Fruit fly (Drosophila melanogaster) whole organism, embryonic: Measurements from ENCODE around the gene GstD11.

Experiments used
- CG3847 ChIP-seq: fragments of 200-800 bp; sonication (Bioruptor generic); IDR thresholded peaks from 2 replicates; pipeline ENCODE4 v1.3.6; 2022; ENCODE audit warnings: missing biosample characterization, missing genetic modification characterization
- CG4404 ChIP-seq: fragments of 200-800 bp; sonication (Bioruptor generic); IDR thresholded peaks from 2 replicates; pipeline ENCODE4 v1.3.6; 2022; ENCODE audit warnings: missing biosample characterization, missing genetic modification characterization
- Dll ChIP-seq: fragments of 200-800 bp; sonication (Bioruptor generic); IDR thresholded peaks from 4 replicates; pipeline ENCODE4 v1.3.6; 2022; ENCODE audit warnings: missing biosample characterization, missing genetic modification characterization; ENCODE audit not compliant: partially characterized antibody
- al ChIP-seq: fragments of 200-800 bp; sonication (Bioruptor generic); IDR thresholded peaks from 2 replicates; pipeline ENCODE4 v1.3.6; 2022; ENCODE audit warnings: missing biosample characterization, missing genetic modification characterization
- salm ChIP-seq: fragments of 200-800 bp; sonication (Bioruptor generic); optimal IDR thresholded peaks from 2 replicates; lab custom pipeline; 2018; ENCODE audit warnings: missing biosample characterization, mild to moderate bottlenecking, missing genetic modification characterization

DNA sequence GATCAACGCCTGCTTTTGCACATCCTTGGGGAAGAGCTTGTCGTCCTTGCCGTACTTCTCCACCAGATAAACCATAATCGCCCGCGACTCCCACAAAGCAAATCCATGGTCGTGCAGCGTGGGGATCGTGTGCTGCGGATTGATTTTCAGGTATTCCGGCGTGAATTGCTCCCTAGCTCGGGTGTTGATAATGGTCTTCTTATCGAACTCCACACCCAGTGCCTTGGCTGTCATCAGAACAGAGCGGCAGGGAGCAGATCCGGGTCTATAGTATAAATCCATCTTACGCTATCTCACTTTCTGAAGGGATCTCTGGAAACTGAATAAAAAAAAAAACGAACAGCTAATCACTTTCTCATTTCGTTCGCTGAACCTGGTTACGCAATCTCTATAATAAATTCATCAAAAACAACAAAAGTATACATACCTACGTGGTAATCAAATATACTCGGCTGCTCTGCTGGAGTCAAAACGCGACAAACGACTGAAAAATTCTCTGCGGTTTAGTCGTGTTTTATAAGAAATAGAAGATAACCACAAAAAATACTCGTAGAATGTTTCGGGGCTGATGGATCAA lies 17.8 kb upstream of the GstD11 start, which contains the start of gene GstD10:
- TF ChIP-seq Dll (GFP tag; lab: Robert Waterston, UW) (no peak), salm (tag; lab: Kevin White, UChicago) (no peak), CG4404 (no peak), CG3847 (GFP tag; lab: Robert Waterston, UW) (no peak), al (GFP tag; lab: Robert Waterston, UW) (no peak)
